Worm (Caenorhabditis elegans) whole organism, L4/young adult: ENCODE results near the gene F54H12.4.

Experiments used
- W03F9.2 ChIP-seq: fragments of 150-350 bp; optimal IDR thresholded peaks from 2 replicates; lab custom pipeline; 2014; ENCODE audit warnings: missing biosample characterization, missing genetic modification characterization
- dao-5 ChIP-seq: sonication (generic microtip); optimal IDR thresholded peaks from 2 replicates; lab custom pipeline; 2016; ENCODE audit warnings: missing genotype, missing genetic modification characterization, moderate library complexity, missing compliant biosample characterization
- him-1 ChIP-seq: sonication (generic microtip); optimal IDR thresholded peaks from 2 replicates; lab custom pipeline; 2016; ENCODE audit warnings: missing genotype, missing genetic modification reagents, missing genetic modification characterization, missing compliant biosample characterization

ce11 chrIII:7969121-7969520 lies 6.6 kb upstream of the F54H12.4 start, which contains the start of the genes F54H12.8 and F54H12.7:
- TF ChIP-seq him-1 (tag; lab: Kevin White, UChicago) (no peak), W03F9.2 (no peak), dao-5 (no peak)
